Worm (Caenorhabditis elegans) whole organism, young adult: Measurements from ENCODE around the gene ntl-9.

Source experiments
- B0035.1 ChIP-seq: sonication (generic microtip); optimal IDR thresholded peaks from 2 replicates; lab custom pipeline; 2016; ENCODE audit warnings: missing genetic modification characterization, mild to moderate bottlenecking, missing compliant biosample characterization, missing genotype, missing genetic modification reagents
- B0336.3 ChIP-seq: fragments of 200-800 bp; sonication (Bioruptor generic); IDR thresholded peaks from 2 replicates; pipeline ENCODE4 v1.3.6; 2022; ENCODE audit warnings: missing genetic modification characterization, missing compliant biosample characterization
- C17E4.6 ChIP-seq: fragments of 200-800 bp; sonication (Bioruptor generic); IDR thresholded peaks from 2 replicates; pipeline ENCODE4 v1.3.6; 2022; ENCODE audit warnings: missing genetic modification reagents, missing genetic modification characterization, missing compliant biosample characterization
- F10E7.11 ChIP-seq: sonication (generic microtip); optimal IDR thresholded peaks from 2 replicates; lab custom pipeline; 2017; ENCODE audit warnings: mild to moderate bottlenecking, missing genetic modification characterization, moderate library complexity, missing compliant biosample characterization
- F23B12.7 ChIP-seq: sonication (generic microtip); optimal IDR thresholded peaks from 2 replicates; lab custom pipeline; 2017; ENCODE audit warnings: missing genetic modification characterization, mild to moderate bottlenecking, missing compliant biosample characterization, antibody characterized with exemption, moderate library complexity; ENCODE audit not compliant: insufficient read depth
- F33H1.4 ChIP-seq: fragments of 200-800 bp; sonication (Bioruptor generic); IDR thresholded peaks from 2 replicates; pipeline ENCODE4 v1.3.6; 2022; ENCODE audit warnings: missing genetic modification reagents, missing genetic modification characterization, missing compliant biosample characterization
- F55B11.4 ChIP-seq: sonication (generic microtip); optimal IDR thresholded peaks from 2 replicates; lab custom pipeline; 2016; ENCODE audit warnings: missing compliant biosample characterization, missing genetic modification characterization, borderline replicate concordance; ENCODE audit not compliant: insufficient read depth
- Y53F4B.3 ChIP-seq: fragments of 200-800 bp; sonication (Bioruptor generic); IDR thresholded peaks from 2 replicates; pipeline ENCODE4 v1.3.6; 2022; ENCODE audit warnings: missing genetic modification reagents, missing genetic modification characterization, missing compliant biosample characterization
- Y53G8AR.9 ChIP-seq: fragments of 200-800 bp; sonication (Bioruptor generic); conservative IDR thresholded peaks from 2 replicates; pipeline ENCODE4 v1.3.6; 2022; ENCODE audit warnings: missing genetic modification reagents, missing genetic modification characterization, missing compliant biosample characterization
- ama-1 ChIP-seq, 3 experiments: fragments of 150-350 bp in 1 of 3; sonication (generic microtip) in 2 of 3; optimal IDR thresholded peaks; 2 replicates each; lab custom pipeline; 2014 to 2018; ENCODE audit warnings: missing biosample characterization in 2 of 3, missing genetic modification characterization in 2 of 3, missing genetic modification reagents in 2 of 3
- atf-7 ChIP-seq: sonication (generic microtip); optimal IDR thresholded peaks from 2 replicates; lab custom pipeline; 2017; ENCODE audit warnings: mild to moderate bottlenecking, missing genetic modification characterization, missing compliant biosample characterization
- attf-5 ChIP-seq: fragments of 200-800 bp; sonication (Bioruptor generic); optimal IDR thresholded peaks from 2 replicates; lab custom pipeline; 2018; ENCODE audit warnings: mild to moderate bottlenecking, missing genetic modification characterization, missing compliant biosample characterization
- attf-6 ChIP-seq: fragments of 200-800 bp; sonication (Bioruptor generic); IDR thresholded peaks from 2 replicates; pipeline ENCODE4 v1.3.6; 2022; ENCODE audit warnings: missing genetic modification reagents, missing genetic modification characterization, missing compliant biosample characterization
- cebp-2 ChIP-seq: fragments of 200-800 bp; sonication (Bioruptor generic); IDR thresholded peaks from 2 replicates; pipeline ENCODE4 v1.3.6; 2022; ENCODE audit warnings: missing genetic modification characterization, missing compliant biosample characterization
- ceh-58 ChIP-seq: fragments of 200-800 bp; sonication (Bioruptor generic); IDR thresholded peaks from 2 replicates; pipeline ENCODE4 v1.3.6; 2022; ENCODE audit warnings: missing genetic modification characterization, missing compliant biosample characterization
- ceh-91 ChIP-seq: fragments of 200-800 bp; sonication (Bioruptor generic); IDR thresholded peaks from 2 replicates; pipeline ENCODE4 v1.3.6; 2022; ENCODE audit warnings: missing genetic modification reagents, missing genetic modification characterization, missing compliant biosample characterization
- chd-7 ChIP-seq: sonication (generic microtip); optimal IDR thresholded peaks from 2 replicates; lab custom pipeline; 2016; ENCODE audit warnings: mild to moderate bottlenecking, missing genetic modification characterization, moderate library complexity, missing compliant biosample characterization
- dox-1 ChIP-seq: fragments of 200-800 bp; sonication (Bioruptor generic); IDR thresholded peaks from 2 replicates; pipeline ENCODE4 v1.3.6; 2022; ENCODE audit warnings: missing genetic modification reagents, missing genetic modification characterization, missing compliant biosample characterization
- dpff-1 ChIP-seq: sonication (generic microtip); optimal IDR thresholded peaks from 2 replicates; lab custom pipeline; 2017; ENCODE audit warnings: mild to moderate bottlenecking, missing genetic modification characterization, missing compliant biosample characterization
- dpl-1 ChIP-seq: fragments of 150-350 bp; optimal IDR thresholded peaks from 2 replicates; lab custom pipeline; 2014; ENCODE audit warnings: missing biosample characterization, missing genetic modification reagents, missing genetic modification characterization
- egrh-3 ChIP-seq: fragments of 200-800 bp; sonication (Bioruptor generic); IDR thresholded peaks from 2 replicates; pipeline ENCODE4 v1.3.6; 2022; ENCODE audit warnings: missing genetic modification reagents, missing genetic modification characterization, missing compliant biosample characterization
- fkh-3 ChIP-seq: sonication (generic microtip); optimal IDR thresholded peaks from 2 replicates; lab custom pipeline; 2016; ENCODE audit warnings: mild to moderate bottlenecking, missing genetic modification characterization, missing compliant biosample characterization
- hlh-12 ChIP-seq: sonication (generic microtip); optimal IDR thresholded peaks from 2 replicates; lab custom pipeline; 2016; ENCODE audit warnings: missing genetic modification characterization, missing compliant biosample characterization
- hlh-26 ChIP-seq: fragments of 200-800 bp; sonication (Bioruptor generic); conservative IDR thresholded peaks from 2 replicates; pipeline ENCODE4 v1.3.6; 2022; ENCODE audit warnings: missing genetic modification reagents, missing genetic modification characterization, missing compliant biosample characterization
- lag-1 ChIP-seq: fragments of 200-800 bp; sonication (Bioruptor generic); IDR thresholded peaks from 2 replicates; pipeline ENCODE4 v1.3.6; 2022; ENCODE audit warnings: missing genetic modification reagents, missing genetic modification characterization, missing compliant biosample characterization
- let-607 ChIP-seq, 2 experiments: fragments of 200-800 bp in 1 of 2; sonication (Bioruptor generic) in 1 of 2; sonication (generic microtip) in 1 of 2; optimal IDR thresholded peaks; 2 replicates each; lab custom pipeline; 2016 to 2018; ENCODE audit warnings: mild to moderate bottlenecking in 2 of 2, missing compliant biosample characterization in 2 of 2, missing genetic modification characterization in 2 of 2, moderate library complexity in 2 of 2, missing genotype in 1 of 2
- lin-26 ChIP-seq: fragments of 200-800 bp; sonication (Bioruptor generic); IDR thresholded peaks from 2 replicates; pipeline ENCODE4 v1.3.6; 2022; ENCODE audit warnings: missing genetic modification reagents, missing genetic modification characterization, missing compliant biosample characterization
- lin-40 ChIP-seq: sonication (generic microtip); optimal IDR thresholded peaks from 2 replicates; lab custom pipeline; 2016; ENCODE audit warnings: missing genetic modification characterization, mild to moderate bottlenecking, missing compliant biosample characterization, missing genotype, missing genetic modification reagents
- lin-54 ChIP-seq: fragments of 200-800 bp; sonication (Bioruptor generic); optimal IDR thresholded peaks from 2 replicates; lab custom pipeline; 2018; ENCODE audit warnings: mild to moderate bottlenecking, missing genetic modification characterization, missing compliant biosample characterization
- lir-1 ChIP-seq: fragments of 200-800 bp; sonication (Bioruptor generic); conservative IDR thresholded peaks from 2 replicates; pipeline ENCODE4 v1.3.6; 2022; ENCODE audit warnings: missing genetic modification reagents, missing genetic modification characterization, missing compliant biosample characterization
- mcd-1 ChIP-seq: fragments of 200-800 bp; sonication (Bioruptor generic); IDR thresholded peaks from 2 replicates; pipeline ENCODE4 v1.3.6; 2022; ENCODE audit warnings: missing genetic modification reagents, missing genetic modification characterization, missing compliant biosample characterization
- mel-28 ChIP-seq: sonication (generic microtip); optimal IDR thresholded peaks from 2 replicates; lab custom pipeline; 2016; ENCODE audit warnings: borderline replicate concordance, mild to moderate bottlenecking, missing genetic modification characterization, missing compliant biosample characterization
- nfya-1 ChIP-seq: sonication (generic microtip); optimal IDR thresholded peaks from 2 replicates; lab custom pipeline; 2017; ENCODE audit warnings: antibody characterized with exemption, missing compliant biosample characterization, missing genetic modification characterization, borderline replicate concordance; ENCODE audit not compliant: insufficient read depth
- nfyb-1 ChIP-seq: fragments of 200-800 bp; sonication (Bioruptor generic); IDR thresholded peaks from 2 replicates; pipeline ENCODE4 v1.3.6; 2022; ENCODE audit warnings: missing genetic modification reagents, missing genetic modification characterization, missing compliant biosample characterization
- nhr-80 ChIP-seq: sonication (generic microtip); optimal IDR thresholded peaks from 2 replicates; lab custom pipeline; 2016; ENCODE audit warnings: missing genetic modification characterization, missing compliant biosample characterization
- sdz-38 ChIP-seq: sonication (generic microtip); optimal IDR thresholded peaks from 2 replicates; lab custom pipeline; 2016; ENCODE audit warnings: missing genotype, missing genetic modification characterization, missing compliant biosample characterization
- snpc-1.1 ChIP-seq: sonication (generic microtip); optimal IDR thresholded peaks from 2 replicates; lab custom pipeline; 2017; ENCODE audit warnings: missing genetic modification characterization, mild to moderate bottlenecking, missing compliant biosample characterization, antibody characterized with exemption, moderate library complexity, missing genotype, missing genetic modification reagents; ENCODE audit not compliant: insufficient read depth
- snpc-3.4 ChIP-seq: sonication (generic microtip); optimal IDR thresholded peaks from 2 replicates; lab custom pipeline; 2017; ENCODE audit warnings: missing genetic modification characterization, mild to moderate bottlenecking, missing compliant biosample characterization, antibody characterized with exemption, moderate library complexity, missing genotype, missing genetic modification reagents
- snpc-4 ChIP-seq, 5 experiments: fragments of 150-350 bp in 1 of 5; sonication (generic microtip) in 4 of 5; optimal IDR thresholded peaks; 2 replicates each; lab custom pipeline; 2014 to 2018; ENCODE audit warnings: missing genetic modification characterization in 5 of 5, missing biosample characterization in 3 of 5, antibody characterized with exemption in 2 of 5, mild to moderate bottlenecking in 2 of 5, missing compliant biosample characterization in 2 of 5, missing genotype in 2 of 5, moderate library complexity in 2 of 5, missing genetic modification reagents in 1 of 5
- somi-1 ChIP-seq: fragments of 200-800 bp; sonication (Bioruptor generic); optimal IDR thresholded peaks from 2 replicates; lab custom pipeline; 2018; ENCODE audit warnings: mild to moderate bottlenecking, missing genetic modification characterization, missing compliant biosample characterization
- sptf-2 ChIP-seq: fragments of 200-800 bp; sonication (Bioruptor generic); optimal IDR thresholded peaks from 2 replicates; lab custom pipeline; 2018; ENCODE audit warnings: mild to moderate bottlenecking, missing genetic modification characterization, missing compliant biosample characterization
- unc-62 ChIP-seq: fragments of 150-350 bp; optimal IDR thresholded peaks from 2 replicates; lab custom pipeline; 2014; ENCODE audit warnings: missing biosample characterization, missing genetic modification reagents, missing genetic modification characterization
- xnd-1 ChIP-seq: sonication (generic microtip); optimal IDR thresholded peaks from 2 replicates; lab custom pipeline; 2016; ENCODE audit warnings: missing genotype, missing genetic modification reagents, missing genetic modification characterization, missing compliant biosample characterization
- zim-3 ChIP-seq: sonication (generic microtip); optimal IDR thresholded peaks from 2 replicates; lab custom pipeline; 2017; ENCODE audit warnings: mild to moderate bottlenecking, missing genetic modification characterization, moderate library complexity, missing compliant biosample characterization
- ztf-18 ChIP-seq: sonication (generic microtip); optimal IDR thresholded peaks from 2 replicates; lab custom pipeline; 2016; ENCODE audit warnings: missing genotype, mild to moderate bottlenecking, missing genetic modification characterization, missing compliant biosample characterization
- ztf-3 ChIP-seq: fragments of 200-800 bp; sonication (Bioruptor generic); optimal IDR thresholded peaks from 2 replicates; lab custom pipeline; 2018; ENCODE audit warnings: mild to moderate bottlenecking, missing genetic modification characterization, missing compliant biosample characterization

Gene ntl-9

DNA sequence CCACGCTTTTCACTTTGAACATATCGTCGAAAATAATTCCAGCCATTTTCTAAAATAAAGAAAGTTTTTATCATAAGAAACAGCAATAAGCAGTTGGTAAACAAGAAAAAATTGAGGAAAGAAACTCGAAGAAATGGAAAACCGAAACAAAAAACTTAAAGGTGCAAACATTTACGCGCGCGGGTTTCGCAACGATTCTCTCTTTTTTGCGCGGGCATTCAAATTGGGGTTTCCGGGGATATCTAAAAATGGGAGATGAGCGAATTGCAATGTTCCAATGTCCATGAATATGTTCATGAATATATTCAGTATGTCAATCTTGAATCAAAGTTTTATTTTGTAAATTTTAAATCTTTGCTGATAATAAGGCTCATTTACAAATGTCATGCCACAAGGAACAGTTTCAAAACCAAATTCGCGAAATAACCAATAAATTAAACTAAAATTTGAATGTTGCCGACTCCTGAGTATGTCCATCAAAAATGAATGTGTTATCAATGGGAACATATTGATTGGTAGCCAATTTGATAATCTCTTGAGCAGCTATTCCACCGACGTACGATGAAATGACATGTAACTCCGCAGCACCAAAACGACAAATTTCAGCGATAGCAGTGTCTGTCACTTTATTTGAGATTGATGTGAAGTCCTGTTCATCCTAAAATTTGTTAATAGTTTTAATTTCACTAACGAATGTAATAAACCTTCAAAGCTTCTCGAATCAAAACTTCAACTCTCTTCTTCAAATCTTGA is 26.2 kb upstream of the ntl-9 start, which contains the start of gene rpb-8 (continued):
- peak; percentile 29 for TF ChIP-seq snpc-3.4 (tag; lab: Kevin White, UChicago)
- TF ChIP-seq hlh-12 (tag; lab: Kevin White, UChicago), result no peak
- no peak for TF ChIP-seq chd-7 (tag; lab: Kevin White, UChicago)
- no peak for TF ChIP-seq egrh-3 (GFP tag; lab: Robert Waterston, UW)
- TF ChIP-seq attf-5 (GFP tag; lab: Kevin White, UChicago), result peak; percentile 50
- TF ChIP-seq ama-1 (optimal IDR thresholded peaks at IDR 0.05; lab: Kevin White, UChicago), result no peak
- no peak for TF ChIP-seq ama-1 (GFP tag; optimal IDR thresholded peaks at IDR 0.05; lab: Kevin White, UChicago)
- no peak for TF ChIP-seq xnd-1
- no peak for TF ChIP-seq Y53G8AR.9 (GFP tag; lab: Robert Waterston, UW)
- TF ChIP-seq snpc-1.1 (tag; lab: Kevin White, UChicago), result no peak
- no peak for TF ChIP-seq zim-3
- TF ChIP-seq hlh-26 (GFP tag; lab: Robert Waterston, UW), result no peak
- no peak for TF ChIP-seq snpc-4 (GFP tag; optimal IDR thresholded peaks at IDR 0.05; lab: Kevin White, UChicago)
- TF ChIP-seq snpc-4 (tag; optimal IDR thresholded peaks at IDR 0.05; lab: Kevin White, UChicago), result no peak
- TF ChIP-seq dpl-1, result peak; percentile 78
- no peak for TF ChIP-seq B0035.1
- 0 out of 2 replicates have a peak, but pooled peaks have one; percentile 14 for TF ChIP-seq ceh-91 (GFP tag; lab: Robert Waterston, UW)
- no peak for TF ChIP-seq dpff-1 (tag; lab: Kevin White, UChicago)
- TF ChIP-seq attf-6, result no peak
- no peak for TF ChIP-seq ztf-3 (GFP tag; lab: Kevin White, UChicago)
- TF ChIP-seq ztf-18 (tag; lab: Kevin White, UChicago), result no peak
- TF ChIP-seq F33H1.4 (GFP tag; lab: Robert Waterston, UW), result peak; percentile 83
- peak; percentile 52 for TF ChIP-seq F23B12.7
- TF ChIP-seq mel-28, result no peak
- TF ChIP-seq nfya-1, result no peak
- TF ChIP-seq nhr-80 (tag; lab: Kevin White, UChicago), result peak; percentile 76
- TF ChIP-seq F10E7.11 (tag; lab: Kevin White, UChicago), result no peak
- TF ChIP-seq dox-1, result no peak
- TF ChIP-seq B0336.3 (GFP tag; lab: Robert Waterston, UW), result no peak
- no peak for TF ChIP-seq somi-1
- TF ChIP-seq lin-26 (GFP tag; lab: Robert Waterston, UW), result no peak
- TF ChIP-seq unc-62, result no peak
- 0 out of 2 replicates have a peak, but pooled peaks have one; percentile 30 for TF ChIP-seq mcd-1 (GFP tag; lab: Robert Waterston, UW)
- TF ChIP-seq sdz-38 (tag; lab: Kevin White, UChicago), result no peak
- no peak for TF ChIP-seq lin-40 (tag; lab: Kevin White, UChicago)
- TF ChIP-seq C17E4.6 (GFP tag; lab: Robert Waterston, UW), result no peak
- no peak for TF ChIP-seq ceh-58 (GFP tag; lab: Robert Waterston, UW)
- peak; percentile 85 to 96 for TF ChIP-seq let-607 (tag; optimal IDR thresholded peaks at IDR 0.05; lab: Kevin White, UChicago)
- TF ChIP-seq lag-1 (GFP tag; lab: Robert Waterston, UW), result no peak
- TF ChIP-seq lin-54 (GFP tag; lab: Kevin White, UChicago), result peak; percentile 87
- no peak for TF ChIP-seq nfyb-1 (GFP tag; lab: Robert Waterston, UW)
- no peak for TF ChIP-seq sptf-2 (GFP tag; lab: Kevin White, UChicago)
- no peak for TF ChIP-seq lir-1
- no peak for TF ChIP-seq Y53F4B.3
- no peak for TF ChIP-seq F55B11.4 (tag; lab: Kevin White, UChicago)
- TF ChIP-seq atf-7, result no peak
- no peak for TF ChIP-seq cebp-2 (GFP tag; lab: Robert Waterston, UW)
- no peak for TF ChIP-seq fkh-3 (tag; lab: Kevin White, UChicago)
